Fruit fly (Drosophila melanogaster) Kc167 (cell line): Measurements from ENCODE around the gene Rab9.

ENCODE experiments used
- psq ChIP-seq: fragments of >200 bp; optimal IDR thresholded peaks from 2 replicates; lab custom pipeline; 2017; ENCODE audit warnings: missing external identifiers
- ttk ChIP-seq: sonication (Bioruptor generic); optimal IDR thresholded peaks from 2 replicates; lab custom pipeline; 2017; ENCODE audit warnings: missing external identifiers

DNA sequence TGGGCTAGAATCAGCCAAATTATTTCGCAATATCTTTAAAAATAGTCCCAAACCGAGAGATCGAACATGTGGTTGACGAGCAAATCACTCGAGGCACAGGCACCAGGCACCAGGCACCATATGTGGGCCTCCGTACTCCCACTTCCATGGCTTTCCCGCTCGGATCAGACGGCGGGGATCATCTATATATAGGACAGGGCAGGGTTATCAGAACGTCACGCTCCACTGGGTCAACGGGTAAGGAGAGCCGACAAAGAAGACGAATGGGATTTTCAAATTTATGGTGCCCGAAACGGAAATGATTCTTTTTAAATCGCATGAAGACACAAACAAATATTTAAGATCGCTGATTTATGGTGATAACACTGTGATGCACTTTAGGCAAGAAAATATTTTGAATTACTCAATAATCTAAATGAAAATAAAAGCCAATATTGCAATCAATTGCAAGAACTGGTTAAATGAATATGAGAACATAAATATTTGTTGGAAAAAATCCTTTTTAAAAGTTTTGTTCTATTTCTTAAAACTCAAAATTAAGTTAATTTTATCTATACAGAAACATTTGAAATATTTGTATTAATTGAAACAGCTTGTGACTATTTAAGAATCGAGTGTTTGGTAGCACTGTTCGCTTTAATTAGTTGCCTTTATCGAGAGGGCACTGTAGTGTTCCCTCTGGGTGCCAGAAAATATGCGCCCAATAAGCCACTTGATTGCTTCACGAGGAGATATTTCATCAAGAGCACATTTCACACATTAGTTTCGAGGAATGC lies 19.1 kb upstream of the Rab9 start:
- no peak for TF ChIP-seq psq (lab: Kevin White, UChicago)
- TF ChIP-seq ttk (lab: Kevin White, UChicago), result no peak
